Fruit fly (Drosophila melanogaster) whole organism, adult: ENCODE results near the gene Art6.

Source experiments
- CG11617 ChIP-seq: fragments of 200-800 bp; sonication (Bioruptor generic); optimal IDR thresholded peaks from 2 replicates; lab custom pipeline; 2017; ENCODE audit warnings: mild to moderate bottlenecking, missing biosample characterization, missing genetic modification reagents, missing genetic modification characterization
- CG12768 ChIP-seq: fragments of 200-800 bp; sonication (Bioruptor generic); optimal IDR thresholded peaks from 2 replicates; lab custom pipeline; 2017; ENCODE audit warnings: missing biosample characterization, missing genetic modification characterization, mild to moderate bottlenecking, moderate library complexity, missing genetic modification reagents
- CG14711 ChIP-seq: fragments of 200-800 bp; sonication (Bioruptor generic); optimal IDR thresholded peaks from 2 replicates; lab custom pipeline; 2018; ENCODE audit warnings: missing biosample characterization, mild to moderate bottlenecking, missing genetic modification characterization, moderate library complexity
- CG1620 ChIP-seq: fragments of 200-800 bp; sonication (Bioruptor generic); optimal IDR thresholded peaks from 2 replicates; lab custom pipeline; 2016; ENCODE audit warnings: missing biosample characterization, missing genetic modification characterization
- Clk ChIP-seq: fragments of 200-800 bp; sonication (Bioruptor generic); optimal IDR thresholded peaks from 2 replicates; lab custom pipeline; 2017; ENCODE audit warnings: missing biosample characterization, missing genetic modification characterization
- cic ChIP-seq: fragments of 200-800 bp; sonication (Bioruptor generic); optimal IDR thresholded peaks from 2 replicates; lab custom pipeline; 2017; ENCODE audit warnings: missing biosample characterization, mild to moderate bottlenecking, missing genetic modification characterization, moderate library complexity
- kay ChIP-seq: fragments of 200-800 bp; sonication (Bioruptor generic); peaks from one replicate; lab custom pipeline; 2016; ENCODE audit warnings: missing biosample characterization, missing genetic modification characterization, borderline replicate concordance
- pad ChIP-seq: fragments of 200-800 bp; sonication (Bioruptor generic); optimal IDR thresholded peaks from 3 replicates; lab custom pipeline; 2017; ENCODE audit warnings: missing biosample characterization, missing genetic modification characterization, mild to moderate bottlenecking, moderate library complexity, missing genetic modification reagents
- toe ChIP-seq: fragments of 200-800 bp; sonication (Bioruptor generic); optimal IDR thresholded peaks from 2 replicates; lab custom pipeline; 2016; ENCODE audit warnings: missing biosample characterization, missing genetic modification characterization

dm6 chr3R:13946117-13946516, 505 bp upstream of the Art6 start:
- no peak for TF ChIP-seq kay (GFP tag; lab: Kevin White, UChicago)
- TF ChIP-seq Clk (GFP tag; lab: Kevin White, UChicago) = no peak
- no peak for TF ChIP-seq CG1620
- no peak for TF ChIP-seq pad (GFP tag; lab: Kevin White, UChicago)
- no peak for TF ChIP-seq CG11617
- TF ChIP-seq CG14711 (tag; lab: Kevin White, UChicago) = no peak
- TF ChIP-seq cic (GFP tag; lab: Kevin White, UChicago) = no peak
- no peak for TF ChIP-seq toe (GFP tag; lab: Kevin White, UChicago)
- no peak for TF ChIP-seq CG12768 (GFP tag; lab: Kevin White, UChicago)
